Worm (Caenorhabditis elegans) whole organism, L1 larva: ENCODE measurements around the gene C28A5.1.

Experiments used
- C16A3.4 ChIP-seq: fragments of 150-350 bp; optimal IDR thresholded peaks from 2 replicates; lab custom pipeline; 2014; ENCODE audit warnings: missing biosample characterization, missing genetic modification characterization
- F16B12.6 ChIP-seq: fragments of 150-350 bp; optimal IDR thresholded peaks from 2 replicates; lab custom pipeline; 2014; ENCODE audit warnings: missing biosample characterization, missing genetic modification characterization
- Y116A8C.19 ChIP-seq: sonication (generic microtip); optimal IDR thresholded peaks from 2 replicates; lab custom pipeline; 2016; ENCODE audit warnings: missing compliant biosample characterization, missing genetic modification characterization, borderline replicate concordance
- aha-1 ChIP-seq: fragments of 150-350 bp; optimal IDR thresholded peaks from 2 replicates; lab custom pipeline; 2014; ENCODE audit warnings: missing biosample characterization, missing genetic modification characterization
- blmp-1 ChIP-seq: fragments of 150-350 bp; optimal IDR thresholded peaks from 2 replicates; lab custom pipeline; 2014; ENCODE audit warnings: missing biosample characterization, missing genetic modification characterization
- ceh-63 ChIP-seq: fragments of 200-800 bp; sonication (Bioruptor generic); optimal IDR thresholded peaks from 2 replicates; lab custom pipeline; 2018; ENCODE audit warnings: mild to moderate bottlenecking, missing genetic modification characterization, missing compliant biosample characterization
- ceh-88 ChIP-seq: fragments of 200-800 bp; sonication (Bioruptor generic); IDR thresholded peaks from 2 replicates; pipeline ENCODE4 v1.3.6; 2022; ENCODE audit warnings: missing genetic modification characterization, missing compliant biosample characterization
- ceh-90 ChIP-seq: sonication (generic microtip); optimal IDR thresholded peaks from 2 replicates; lab custom pipeline; 2016; ENCODE audit warnings: missing genetic modification characterization, missing compliant biosample characterization
- ces-1 ChIP-seq: fragments of 150-350 bp; optimal IDR thresholded peaks from 2 replicates; lab custom pipeline; 2014; ENCODE audit warnings: missing biosample characterization, missing genetic modification reagents, missing genetic modification characterization
- dsc-1 ChIP-seq: sonication (generic microtip); optimal IDR thresholded peaks from 2 replicates; lab custom pipeline; 2016; ENCODE audit warnings: mild to moderate bottlenecking, missing genetic modification characterization, missing compliant biosample characterization
- efl-1 ChIP-seq, 4 experiments: fragments of 150-350 bp; optimal IDR thresholded peaks in 3 of 4; peaks in 1 of 4; 1 replicate in 1 of 4; 2 replicates in 3 of 4; lab custom pipeline; 2014; ENCODE audit warnings: missing biosample characterization in 2 of 4, missing genetic modification characterization in 2 of 4, missing genetic modification reagents in 2 of 4
- egl-27 ChIP-seq, 2 experiments: fragments of 150-350 bp in 1 of 2; sonication (generic microtip); optimal IDR thresholded peaks; 3 replicates each; lab custom pipeline; 2017 to 2018; ENCODE audit warnings: missing biosample characterization in 2 of 2, missing genetic modification characterization in 2 of 2, missing genetic modification reagents in 2 of 2
- fkh-4 ChIP-seq: sonication (generic microtip); optimal IDR thresholded peaks from 2 replicates; lab custom pipeline; 2016; ENCODE audit warnings: missing compliant biosample characterization, missing genetic modification characterization, borderline replicate concordance
- fos-1 ChIP-seq: fragments of 150-350 bp; optimal IDR thresholded peaks from 2 replicates; lab custom pipeline; 2014; ENCODE audit warnings: missing biosample characterization, missing genetic modification characterization
- grh-1 ChIP-seq: fragments of 200-800 bp; sonication (Bioruptor generic); IDR thresholded peaks from 2 replicates; pipeline ENCODE4 v1.3.6; 2022; ENCODE audit warnings: missing genetic modification reagents, missing genetic modification characterization, missing compliant biosample characterization
- lin-15B ChIP-seq: fragments of 150-350 bp; sonication (generic microtip); optimal IDR thresholded peaks from 3 replicates; lab custom pipeline; 2014; ENCODE audit warnings: missing biosample characterization, missing genetic modification characterization
- lin-35 ChIP-seq, 2 experiments: fragments of 150-350 bp; optimal IDR thresholded peaks; 2 replicates each; lab custom pipeline; 2014; ENCODE audit warnings: missing biosample characterization in 2 of 2, missing genetic modification characterization in 2 of 2, missing genetic modification reagents in 2 of 2
- mab-9 ChIP-seq: fragments of 200-800 bp; sonication (Bioruptor generic); IDR thresholded peaks from 2 replicates; pipeline ENCODE4 v1.3.6; 2022; ENCODE audit warnings: missing genetic modification reagents, missing genetic modification characterization, missing compliant biosample characterization
- mdl-1 ChIP-seq, 2 experiments: fragments of 150-350 bp; optimal IDR thresholded peaks; 2 replicates each; lab custom pipeline; 2014 to 2017; ENCODE audit warnings: missing biosample characterization in 2 of 2, missing genetic modification characterization in 2 of 2, inconsistent platforms in 1 of 2
- mef-2 ChIP-seq: fragments of 150-350 bp; optimal IDR thresholded peaks from 2 replicates; lab custom pipeline; 2014; ENCODE audit warnings: missing biosample characterization, missing genetic modification characterization
- nhr-11 ChIP-seq: fragments of 150-350 bp; optimal IDR thresholded peaks from 2 replicates; lab custom pipeline; 2014; ENCODE audit warnings: missing biosample characterization, missing genetic modification characterization
- nhr-12 ChIP-seq: sonication (generic microtip); optimal IDR thresholded peaks from 2 replicates; lab custom pipeline; 2017; ENCODE audit warnings: missing biosample characterization, missing genetic modification characterization
- nhr-19 ChIP-seq: fragments of 200-800 bp; sonication (Bioruptor generic); conservative IDR thresholded peaks from 2 replicates; pipeline ENCODE4 v1.3.6; 2022; ENCODE audit warnings: missing genetic modification characterization, missing compliant biosample characterization
- nhr-20 ChIP-seq: sonication (generic microtip); optimal IDR thresholded peaks from 2 replicates; lab custom pipeline; 2016; ENCODE audit warnings: mild to moderate bottlenecking, missing genetic modification characterization, missing compliant biosample characterization
- nhr-28 ChIP-seq: fragments of 150-350 bp; optimal IDR thresholded peaks from 2 replicates; lab custom pipeline; 2014; ENCODE audit warnings: missing biosample characterization, missing genetic modification characterization
- nhr-47 ChIP-seq: sonication (generic microtip); optimal IDR thresholded peaks from 2 replicates; lab custom pipeline; 2016; ENCODE audit warnings: mild to moderate bottlenecking, missing genetic modification characterization, moderate library complexity, missing compliant biosample characterization
- nhr-84 ChIP-seq: sonication (generic microtip); optimal IDR thresholded peaks from 2 replicates; lab custom pipeline; 2017; ENCODE audit warnings: missing biosample characterization, missing genetic modification characterization
- nhr-85 ChIP-seq: sonication (generic microtip); peaks from one replicate; lab custom pipeline; 2016; ENCODE audit warnings: missing genetic modification characterization, inconsistent platforms, missing compliant biosample characterization
- nhr-90 ChIP-seq: sonication (generic microtip); optimal IDR thresholded peaks from 2 replicates; lab custom pipeline; 2016; ENCODE audit warnings: mild to moderate bottlenecking, missing genetic modification characterization, missing compliant biosample characterization; ENCODE audit not compliant: poor library complexity
- pag-3 ChIP-seq: sonication (generic microtip); optimal IDR thresholded peaks from 2 replicates; lab custom pipeline; 2017; ENCODE audit warnings: missing genetic modification characterization, mild to moderate bottlenecking, missing compliant biosample characterization, antibody characterized with exemption, borderline replicate concordance; ENCODE audit not compliant: insufficient read depth
- skn-1 ChIP-seq: fragments of 150-350 bp; optimal IDR thresholded peaks from 2 replicates; lab custom pipeline; 2014; ENCODE audit warnings: missing biosample characterization, missing genetic modification characterization
- sox-4 ChIP-seq: sonication (generic microtip); optimal IDR thresholded peaks from 2 replicates; lab custom pipeline; 2016; ENCODE audit warnings: missing genetic modification characterization, missing compliant biosample characterization
- swsn-7 ChIP-seq: sonication (generic microtip); optimal IDR thresholded peaks from 2 replicates; lab custom pipeline; 2016; ENCODE audit warnings: missing genetic modification characterization, missing compliant biosample characterization
- unc-62 ChIP-seq: fragments of 150-350 bp; optimal IDR thresholded peaks from 2 replicates; lab custom pipeline; 2014; ENCODE audit warnings: missing biosample characterization, missing genetic modification reagents, missing genetic modification characterization
- unc-86 ChIP-seq: sonication (generic microtip); optimal IDR thresholded peaks from 2 replicates; lab custom pipeline; 2016; ENCODE audit warnings: missing genetic modification characterization, missing compliant biosample characterization
- unc-98 ChIP-seq: fragments of 200-800 bp; sonication (Bioruptor generic); IDR thresholded peaks from 2 replicates; pipeline ENCODE4 v1.3.6; 2022; ENCODE audit warnings: missing genetic modification characterization, missing compliant biosample characterization
- vab-15 ChIP-seq: sonication (generic microtip); optimal IDR thresholded peaks from 2 replicates; lab custom pipeline; 2017; ENCODE audit warnings: missing genotype, mild to moderate bottlenecking, missing genetic modification characterization, missing compliant biosample characterization
- xbp-1 ChIP-seq: sonication (generic microtip); optimal IDR thresholded peaks from 2 replicates; lab custom pipeline; 2016; ENCODE audit warnings: missing genetic modification characterization, missing compliant biosample characterization
- zag-1 ChIP-seq: fragments of 150-350 bp; optimal IDR thresholded peaks from 2 replicates; lab custom pipeline; 2014; ENCODE audit warnings: missing biosample characterization, missing genetic modification characterization
- zip-4 ChIP-seq: fragments of 200-800 bp; sonication (Bioruptor generic); optimal IDR thresholded peaks from 2 replicates; lab custom pipeline; 2018; ENCODE audit warnings: mild to moderate bottlenecking, missing genetic modification characterization, moderate library complexity, missing compliant biosample characterization
- ztf-11 ChIP-seq, 2 experiments: sonication (generic microtip); optimal IDR thresholded peaks; 2 replicates each; lab custom pipeline; 2016 to 2017; ENCODE audit warnings: missing genetic modification characterization in 2 of 2, missing biosample characterization in 1 of 2, missing compliant biosample characterization in 1 of 2
- ztf-4 ChIP-seq: fragments of 150-350 bp; optimal IDR thresholded peaks from 2 replicates; lab custom pipeline; 2014; ENCODE audit warnings: missing biosample characterization, missing genetic modification characterization

The C28A5.1 gene

DNA sequence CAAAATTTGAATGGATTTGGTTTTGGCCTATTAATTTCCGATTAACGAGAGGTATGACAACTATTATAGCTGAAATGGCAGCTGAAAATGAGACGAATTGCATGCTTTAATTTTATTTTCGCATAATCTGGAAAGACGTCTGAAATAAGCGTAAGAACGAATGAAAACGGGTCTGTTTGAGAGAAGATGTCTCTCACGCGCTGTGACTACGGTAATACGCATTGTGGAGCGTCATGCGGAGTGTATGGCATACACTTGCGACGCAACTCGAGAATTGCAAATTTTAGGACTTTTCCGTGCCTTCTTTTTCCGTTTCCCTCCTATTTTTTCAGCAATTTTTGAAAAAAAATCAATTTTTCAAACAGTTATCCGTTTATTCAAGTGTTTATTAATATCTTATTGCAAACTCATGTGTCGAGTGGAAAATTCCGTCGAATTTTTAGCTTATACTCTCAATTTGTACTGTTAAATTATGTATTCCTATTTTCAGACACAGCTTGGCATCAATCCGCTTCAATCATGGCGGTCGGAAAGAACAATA, 41.4 kb upstream of the C28A5.1 start, which contains the start of gene rps-1 (continued):
- TF ChIP-seq F16B12.6 (tag; lab: Kevin White, UChicago), result peak; percentile 82
- TF ChIP-seq unc-98, result peak; percentile 92
- no peak for TF ChIP-seq Y116A8C.19 (tag; lab: Kevin White, UChicago)
- TF ChIP-seq ces-1 (GFP tag; lab: Kevin White, UChicago), result peak; percentile 67
- peak; percentile 95 for TF ChIP-seq zip-4 (GFP tag; lab: Kevin White, UChicago)
- peak; percentile 99 for TF ChIP-seq dsc-1
- peak in 1 of 2 experiments; percentile 98 for TF ChIP-seq ztf-11 (tag; optimal IDR thresholded peaks at IDR 0.05; lab: Kevin White, UChicago)
- TF ChIP-seq mab-9 (GFP tag; lab: Robert Waterston, UW), result peak; percentile 98
- TF ChIP-seq lin-15B (tag; lab: Kevin White, UChicago), result peak; percentile 94
- TF ChIP-seq nhr-19 (GFP tag; lab: Robert Waterston, UW), result peak; percentile 99
- peak; percentile 74 for TF ChIP-seq nhr-84 (tag; lab: Kevin White, UChicago)
- peak; percentile 87 for TF ChIP-seq blmp-1 (tag; lab: Kevin White, UChicago)
- TF ChIP-seq unc-62 (GFP tag; lab: Kevin White, UChicago), result peak; percentile 63
- TF ChIP-seq ztf-4 (tag; lab: Kevin White, UChicago), result peak; percentile 100
- peak; percentile 33 for TF ChIP-seq pag-3
- TF ChIP-seq ceh-88 (GFP tag; lab: Robert Waterston, UW), result peak; percentile 95
- TF ChIP-seq grh-1 (GFP tag; lab: Robert Waterston, UW), result peak; percentile 96
- TF ChIP-seq aha-1, result peak; percentile 91
- peak; percentile 99 for TF ChIP-seq C16A3.4
- peak; percentile 99 for TF ChIP-seq xbp-1 (tag; lab: Kevin White, UChicago)
- TF ChIP-seq zag-1 (tag; lab: Kevin White, UChicago), result peak; percentile 59
- TF ChIP-seq fkh-4 (tag; lab: Kevin White, UChicago), result peak; percentile 91
- peak; percentile 99 for TF ChIP-seq swsn-7 (tag; lab: Kevin White, UChicago)
- TF ChIP-seq nhr-47 (tag; lab: Kevin White, UChicago), result peak; percentile 99
- TF ChIP-seq skn-1 (tag; lab: Kevin White, UChicago), result peak; percentile 95
- TF ChIP-seq nhr-85 (tag; lab: Kevin White, UChicago), result peak; percentile 99
- TF ChIP-seq lin-35 (GFP tag; optimal IDR thresholded peaks at IDR 0.05; lab: Kevin White, UChicago), result peak; percentile 96 to 97
- TF ChIP-seq nhr-12 (tag; lab: Kevin White, UChicago), result peak; percentile 50
- TF ChIP-seq mef-2 (tag; lab: Kevin White, UChicago), result peak; percentile 94
- peak; percentile 60 for TF ChIP-seq nhr-28
- TF ChIP-seq egl-27 (tag; optimal IDR thresholded peaks at IDR 0.05; lab: Kevin White, UChicago), result peak; percentile 77 to 81
- peak; percentile 99 for TF ChIP-seq nhr-90 (tag; lab: Kevin White, UChicago)
- TF ChIP-seq mdl-1 (tag; optimal IDR thresholded peaks at IDR 0.05; lab: Kevin White, UChicago), result peak; percentile 55 to 98
- peak; percentile 96 to 97 for TF ChIP-seq efl-1 (optimal IDR thresholded peaks at IDR 0.05; lab: Kevin White, UChicago)
- peak; percentile 91 to 99 for TF ChIP-seq efl-1 (GFP tag; optimal IDR thresholded peaks at IDR 0.05 in 1 of 2; lab: Kevin White, UChicago)
- peak; percentile 95 for TF ChIP-seq sox-4 (tag; lab: Kevin White, UChicago)
- TF ChIP-seq ceh-90 (tag; lab: Kevin White, UChicago), result peak; percentile 65
- peak; percentile 99 for TF ChIP-seq unc-86 (tag; lab: Kevin White, UChicago)
- TF ChIP-seq nhr-20, result peak; percentile 99
- peak; percentile 91 for TF ChIP-seq ceh-63
- TF ChIP-seq vab-15 (tag; lab: Kevin White, UChicago), result peak; percentile 96
- peak; percentile 96 for TF ChIP-seq fos-1 (tag; lab: Kevin White, UChicago)
- TF ChIP-seq, all 84 proteins: peak for 79

DNA sequence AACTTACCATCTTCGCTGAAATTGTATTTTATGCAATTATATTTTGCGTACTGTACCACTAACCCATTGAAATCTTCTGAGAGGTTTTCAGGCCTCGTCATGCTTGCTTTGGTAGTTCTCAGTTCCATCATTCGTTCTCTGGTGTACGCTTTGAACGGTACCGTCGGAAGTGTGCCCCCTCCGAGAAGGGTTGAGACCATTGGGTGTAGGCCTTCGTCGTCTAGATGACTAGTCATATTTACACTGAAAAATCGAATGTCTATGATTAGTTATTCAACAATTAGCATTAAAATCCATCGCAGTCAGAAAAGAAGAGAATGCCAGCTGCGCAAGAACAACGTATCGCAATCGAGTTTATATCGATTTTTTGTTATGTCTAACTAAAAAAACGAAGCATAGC, 40.8 kb upstream of the C28A5.1 start, which contains the start of gene ifet-1:
Gene ifet-1 (minus strand): TSS at position 243 of the 400 bp plus-strand sequence.
- TF ChIP-seq nhr-11 (tag; lab: Kevin White, UChicago) (no peak), nhr-85 (tag; lab: Kevin White, UChicago) (peak; percentile 18)
- TF ChIP-seq, all 84 proteins: peak for 1
